Worm (Caenorhabditis elegans): ENCODE measurements around the gene str-114.

The str-114 gene

ce11 chrV:3659472-3659871, 9.9 kb downstream of the str-114 start, which contains the start of gene acr-23:
TSS of gene acr-23 (minus strand) at chrV:3659572.
- TF ChIP-seq ztf-29 (GFP tag; IDR thresholded peaks at IDR 0.05) (no peak), tab-1 (GFP tag; IDR thresholded peaks at IDR 0.05) (no peak), klf-2 (GFP tag; conservative IDR thresholded peaks at IDR 0.05) (no peak), T22C8.4 (GFP tag; IDR thresholded peaks at IDR 0.05) (no peak), ref-1 (GFP tag; conservative IDR thresholded peaks at IDR 0.05) (no peak)

- TF ChIP-seq med-1 (GFP tag; optimal IDR thresholded peaks at IDR 0.05; ENCODE audit: insufficient read depth): no peak
- no peak for TF ChIP-seq tab-1 (GFP tag; IDR thresholded peaks at IDR 0.05)
- TF ChIP-seq cog-1 (tag; optimal IDR thresholded peaks at IDR 0.05): no peak
- no peak for TF ChIP-seq T22C8.4 (GFP tag; IDR thresholded peaks at IDR 0.05)
- no peak for TF ChIP-seq ztf-23 (GFP tag; IDR thresholded peaks at IDR 0.05)
- no peak for TF ChIP-seq ztf-29 (GFP tag; IDR thresholded peaks at IDR 0.05)
- no peak for TF ChIP-seq klf-2 (GFP tag; conservative IDR thresholded peaks at IDR 0.05)
- no peak for TF ChIP-seq flt-1 (GFP tag; IDR thresholded peaks at IDR 0.05)
These were observed 17.3 kb downstream of the str-114 start, which contains the start of gene str-113 for ce11 chrV:3666887-3667286. TSS of gene str-113 (minus strand) at chrV:3666987.

ce11 chrV:3668464-3668863, 18.9 kb downstream of the str-114 start, which contains the start of gene Y39H10B.2:
TSS of gene Y39H10B.2 (plus strand) at chrV:3668764.
- TF ChIP-seq klf-2 (GFP tag; conservative IDR thresholded peaks at IDR 0.05): no peak

ce11 chrV:3670499-3670898, 20.9 kb downstream of the str-114 start, which contains the start of gene Y39H10B.3:
TSS of gene Y39H10B.3 (plus strand) at chrV:3670799.
- TF ChIP-seq flt-1 (GFP tag; IDR thresholded peaks at IDR 0.05) (no peak), ref-1 (GFP tag; conservative IDR thresholded peaks at IDR 0.05) (no peak), T22C8.4 (GFP tag; IDR thresholded peaks at IDR 0.05) (no peak), klf-2 (GFP tag; conservative IDR thresholded peaks at IDR 0.05) (no peak), ztf-29 (GFP tag; IDR thresholded peaks at IDR 0.05) (no peak), med-1 (GFP tag; optimal IDR thresholded peaks at IDR 0.05; ENCODE audit: insufficient read depth) (no peak), cog-1 (tag; optimal IDR thresholded peaks at IDR 0.05) (no peak), ztf-23 (GFP tag; IDR thresholded peaks at IDR 0.05) (no peak), tab-1 (GFP tag; IDR thresholded peaks at IDR 0.05) (no peak)

ce11 chrV:3673080-3673479, 23.5 kb downstream of the str-114 start, which contains the start of gene pals-33:
TSS of gene pals-33 (plus strand) at chrV:3673380.
- TF ChIP-seq flt-1 (GFP tag; IDR thresholded peaks at IDR 0.05) (no peak), cog-1 (tag; optimal IDR thresholded peaks at IDR 0.05) (no peak), med-1 (GFP tag; optimal IDR thresholded peaks at IDR 0.05; ENCODE audit: insufficient read depth) (no peak), ref-1 (GFP tag; conservative IDR thresholded peaks at IDR 0.05) (no peak), ztf-29 (GFP tag; IDR thresholded peaks at IDR 0.05) (no peak), T22C8.4 (GFP tag; IDR thresholded peaks at IDR 0.05) (no peak), ztf-23 (GFP tag; IDR thresholded peaks at IDR 0.05) (no peak), tab-1 (GFP tag; IDR thresholded peaks at IDR 0.05) (no peak)

- TF ChIP-seq cog-1 (tag; optimal IDR thresholded peaks at IDR 0.05) (no peak), klf-2 (GFP tag; conservative IDR thresholded peaks at IDR 0.05) (no peak), ztf-29 (GFP tag; IDR thresholded peaks at IDR 0.05) (no peak), med-1 (GFP tag; optimal IDR thresholded peaks at IDR 0.05; ENCODE audit: insufficient read depth) (no peak), ref-1 (GFP tag; conservative IDR thresholded peaks at IDR 0.05) (no peak), tab-1 (GFP tag; IDR thresholded peaks at IDR 0.05) (no peak), flt-1 (GFP tag; IDR thresholded peaks at IDR 0.05) (no peak)
These were observed 27.6 kb downstream of the str-114 start for ce11 chrV:3677212-3677611.

- no peak for TF ChIP-seq ztf-29 (GFP tag; IDR thresholded peaks at IDR 0.05)
- no peak for TF ChIP-seq ztf-23 (GFP tag; IDR thresholded peaks at IDR 0.05)
- no peak for TF ChIP-seq tab-1 (GFP tag; IDR thresholded peaks at IDR 0.05)
- no peak for TF ChIP-seq cog-1 (tag; optimal IDR thresholded peaks at IDR 0.05)
- TF ChIP-seq klf-2 (GFP tag; conservative IDR thresholded peaks at IDR 0.05): no peak
These were observed 28.9 kb downstream of the str-114 start for ce11 chrV:3678513-3678912.

ce11 chrV:3682553-3682952, 33.0 kb downstream of the str-114 start, which contains the start of gene W08A12.3:
TSS of gene W08A12.3 (plus strand) at chrV:3682853.
- TF ChIP-seq T22C8.4 (GFP tag; IDR thresholded peaks at IDR 0.05) (no peak), tab-1 (GFP tag; IDR thresholded peaks at IDR 0.05) (no peak), ref-1 (GFP tag; conservative IDR thresholded peaks at IDR 0.05) (no peak), ztf-29 (GFP tag; IDR thresholded peaks at IDR 0.05) (no peak), klf-2 (GFP tag; conservative IDR thresholded peaks at IDR 0.05) (no peak)

ce11 chrV:3685790-3686208, 36.2 kb downstream of the str-114 start, which contains the start of gene W08A12.2:
TSS of gene W08A12.2 (minus strand) at chrV:3685892.
- TF ChIP-seq tab-1 (GFP tag; IDR thresholded peaks at IDR 0.05) (0 out of 2 replicates have a peak, but pooled peaks have one; percentile 27), ref-1 (GFP tag; conservative IDR thresholded peaks at IDR 0.05) (no peak), klf-2 (GFP tag; conservative IDR thresholded peaks at IDR 0.05) (no peak)

ce11 chrV:3686292-3686691, 36.7 kb downstream of the str-114 start:
- no peak for TF ChIP-seq klf-2 (GFP tag; conservative IDR thresholded peaks at IDR 0.05)
- no peak for TF ChIP-seq ref-1 (GFP tag; conservative IDR thresholded peaks at IDR 0.05)

ce11 chrV:3686899-3687298, 37.3 kb downstream of the str-114 start, which contains the start of gene unc-132:
TSS of gene unc-132 (plus strand) at chrV:3687106.
- TF ChIP-seq med-1 (GFP tag; optimal IDR thresholded peaks at IDR 0.05; ENCODE audit: insufficient read depth): no peak
- no peak for TF ChIP-seq cog-1 (tag; optimal IDR thresholded peaks at IDR 0.05)
- TF ChIP-seq tab-1 (GFP tag; IDR thresholded peaks at IDR 0.05): no peak
- TF ChIP-seq flt-1 (GFP tag; IDR thresholded peaks at IDR 0.05): no peak
- no peak for TF ChIP-seq ref-1 (GFP tag; conservative IDR thresholded peaks at IDR 0.05)
- no peak for TF ChIP-seq T22C8.4 (GFP tag; IDR thresholded peaks at IDR 0.05)
- no peak for TF ChIP-seq ztf-23 (GFP tag; IDR thresholded peaks at IDR 0.05)
- no peak for TF ChIP-seq klf-2 (GFP tag; conservative IDR thresholded peaks at IDR 0.05)
- TF ChIP-seq ztf-29 (GFP tag; IDR thresholded peaks at IDR 0.05): no peak
